Worm (Caenorhabditis elegans): ENCODE results near the gene twk-25.

The twk-25 gene

ce11 chrIV:11461335-11461734 lies 43.2 kb upstream of the twk-25 start:
- no peak for TF ChIP-seq unc-62 (GFP tag; optimal IDR thresholded peaks at IDR 0.05)
- no peak for TF ChIP-seq nhr-80 (tag; optimal IDR thresholded peaks at IDR 0.05)
- TF ChIP-seq madf-10 (tag; optimal IDR thresholded peaks at IDR 0.05), result no peak
- TF ChIP-seq nhr-179 (tag; optimal IDR thresholded peaks at IDR 0.05), result no peak
- no peak for TF ChIP-seq ztf-25 (GFP tag; IDR thresholded peaks at IDR 0.05)
- no peak for TF ChIP-seq lin-35 (GFP tag; optimal IDR thresholded peaks at IDR 0.05)
- no peak for TF ChIP-seq hsf-1 (GFP tag; IDR thresholded peaks at IDR 0.05)
- no peak for TF ChIP-seq Y53G8AR.9 (GFP tag; conservative IDR thresholded peaks at IDR 0.05)
- TF ChIP-seq lin-40 (tag; optimal IDR thresholded peaks at IDR 0.05), result no peak
- no peak for TF ChIP-seq attf-3 (GFP tag; conservative IDR thresholded peaks at IDR 0.05)
- no peak for TF ChIP-seq ztf-22 (GFP tag; optimal IDR thresholded peaks at IDR 0.05)

- TF ChIP-seq dpff-1 (tag; optimal IDR thresholded peaks at IDR 0.05) (no peak), athp-1 (tag; optimal IDR thresholded peaks at IDR 0.05) (no peak), cebp-2 (GFP tag; IDR thresholded peaks at IDR 0.05) (no peak), B0035.1 (tag; optimal IDR thresholded peaks at IDR 0.05) (no peak), bed-1 (GFP tag; IDR thresholded peaks at IDR 0.05) (no peak), F39B2.1 (GFP tag; IDR thresholded peaks at IDR 0.05) (no peak), akir-1 (GFP tag; optimal IDR thresholded peaks at IDR 0.05) (no peak), ama-1 (optimal IDR thresholded peaks at IDR 0.05) (no peak), ama-1 (GFP tag; optimal IDR thresholded peaks at IDR 0.05) (no peak), egrh-3 (GFP tag; IDR thresholded peaks at IDR 0.05) (no peak), bed-2 (GFP tag; IDR thresholded peaks at IDR 0.05) (no peak), cebp-1 (GFP tag; IDR thresholded peaks at IDR 0.05) (no peak), cebp-1 (tag; optimal IDR thresholded peaks at IDR 0.05) (no peak), nhr-80 (tag; optimal IDR thresholded peaks at IDR 0.05) (no peak), ceh-79 (tag; optimal IDR thresholded peaks at IDR 0.05) (no peak), atf-7 (tag; optimal IDR thresholded peaks at IDR 0.05) (no peak), dox-1 (GFP tag; IDR thresholded peaks at IDR 0.05) (no peak), C17E4.6 (GFP tag; IDR thresholded peaks at IDR 0.05) (no peak), ztf-3 (GFP tag; optimal IDR thresholded peaks at IDR 0.05) (no peak), ztf-6 (GFP tag; IDR thresholded peaks at IDR 0.05) (no peak)
These were observed 39.4 kb upstream of the twk-25 start, which contains the start of gene C10C6.3 for ce11 chrIV:11465125-11465524. Gene C10C6.3, minus strand, starts transcription at chrIV:11465225.

DNA sequence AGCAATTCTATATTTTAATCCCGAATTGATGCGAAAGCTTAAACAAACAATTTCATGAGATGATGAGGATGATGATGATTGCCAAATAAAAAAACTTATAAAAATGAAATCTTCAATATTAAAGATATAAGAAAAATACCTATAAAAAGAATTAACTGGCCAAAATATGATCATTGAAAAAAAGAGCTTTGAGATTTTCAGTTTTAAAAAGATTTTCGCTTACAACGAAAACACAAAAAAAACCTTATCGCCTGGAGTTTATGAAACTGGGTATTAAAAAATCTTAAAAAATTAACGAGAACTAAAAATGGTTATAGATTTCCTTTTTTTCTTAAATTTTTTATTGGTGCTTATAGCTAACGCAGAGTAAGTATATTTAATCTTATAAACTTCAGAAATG lies 37.1 kb upstream of the twk-25 start, which contains the start of gene C10C6.7:
Gene C10C6.7, minus strand, starts transcription at position 101 of the 400 bp plus-strand sequence.
- TF ChIP-seq F57C9.4 (tag; optimal IDR thresholded peaks at IDR 0.05) (no peak), B0019.2 (GFP tag; conservative IDR thresholded peaks at IDR 0.05) (no peak), egl-18 (GFP tag; IDR thresholded peaks at IDR 0.05) (no peak), gei-17 (GFP tag; optimal IDR thresholded peaks at IDR 0.05) (no peak), unc-62 (GFP tag; optimal IDR thresholded peaks at IDR 0.05) (no peak), sdz-38 (tag; optimal IDR thresholded peaks at IDR 0.05) (no peak), ceh-27 (GFP tag; optimal IDR thresholded peaks at IDR 0.05) (no peak), madf-3 (GFP tag; IDR thresholded peaks at IDR 0.05) (no peak), ztf-18 (tag; optimal IDR thresholded peaks at IDR 0.05) (no peak), C17E4.6 (GFP tag; IDR thresholded peaks at IDR 0.05) (no peak), lsy-27 (tag; optimal IDR thresholded peaks at IDR 0.05; ENCODE audit: borderline replicate concordance, insufficient read depth) (no peak), chd-7 (tag; optimal IDR thresholded peaks at IDR 0.05) (no peak), cebp-1 (GFP tag; IDR thresholded peaks at IDR 0.05) (no peak), cebp-1 (tag; optimal IDR thresholded peaks at IDR 0.05) (no peak), unc-130 (GFP tag; optimal IDR thresholded peaks at IDR 0.05) (no peak), T07F8.4 (tag; optimal IDR thresholded peaks at IDR 0.05) (no peak), F37B4.10 (GFP tag; IDR thresholded peaks at IDR 0.05) (no peak), zfh-2 (GFP tag; conservative IDR thresholded peaks at IDR 0.05) (no peak), K11D2.4 (GFP tag; IDR thresholded peaks at IDR 0.05) (no peak), lir-1 (GFP tag; conservative IDR thresholded peaks at IDR 0.05) (no peak)

All from whole organism, young adult.